Worm (Caenorhabditis elegans) whole organism, late embryonic: Measurements from ENCODE around the gene Y44A6D.5.

ENCODE experiments used
- F13H6.1 ChIP-seq: sonication (generic microtip); optimal IDR thresholded peaks from 2 replicates; lab custom pipeline; 2016; ENCODE audit warnings: missing genetic modification characterization, missing compliant biosample characterization
- Y22D7AL.16 ChIP-seq: sonication (generic microtip); optimal IDR thresholded peaks from 2 replicates; lab custom pipeline; 2016; ENCODE audit warnings: missing genetic modification characterization, missing compliant biosample characterization
- lin-11 ChIP-seq: fragments of 200-800 bp; sonication (Bioruptor generic); optimal IDR thresholded peaks from 2 replicates; lab custom pipeline; 2018; ENCODE audit warnings: mild to moderate bottlenecking, missing genetic modification characterization, missing compliant biosample characterization
- rnt-1 ChIP-seq: sonication (generic microtip); optimal IDR thresholded peaks from 2 replicates; lab custom pipeline; 2016; ENCODE audit warnings: missing genetic modification characterization, missing compliant biosample characterization
- tbx-2 ChIP-seq: sonication (generic microtip); optimal IDR thresholded peaks from 2 replicates; lab custom pipeline; 2016; ENCODE audit warnings: missing genetic modification characterization, missing compliant biosample characterization

- TF ChIP-seq lin-11 (tag; lab: Kevin White, UChicago) (no peak), tbx-2 (tag; lab: Kevin White, UChicago) (no peak), rnt-1 (tag; lab: Kevin White, UChicago) (no peak), F13H6.1 (no peak), Y22D7AL.16 (tag; lab: Kevin White, UChicago) (no peak)
Observed at ce11 chrV:20815842-20816241, 13.0 kb upstream of the Y44A6D.5 start, which contains the start of gene sshk-1.
